Fruit fly (Drosophila melanogaster) whole organism, embryonic: ENCODE data around the gene CG32645.

Source experiments
- Atf6 ChIP-seq: fragments of 200-800 bp; sonication (Bioruptor generic); IDR thresholded peaks from 2 replicates; pipeline ENCODE4 v1.3.6; 2022; ENCODE audit warnings: missing biosample characterization, missing genetic modification characterization
- CG12104 ChIP-seq: fragments of 200-800 bp; sonication (Bioruptor generic); optimal IDR thresholded peaks from 3 replicates; lab custom pipeline; 2016; ENCODE audit warnings: missing biosample characterization, missing genetic modification characterization
- CG12942 ChIP-seq: fragments of 200-800 bp; sonication (Bioruptor generic); optimal IDR thresholded peaks from 3 replicates; lab custom pipeline; 2016; ENCODE audit warnings: missing biosample characterization, missing genetic modification characterization
- CG13123 ChIP-seq: fragments of 200-800 bp; sonication (Bioruptor generic); optimal IDR thresholded peaks from 2 replicates; lab custom pipeline; 2016; ENCODE audit warnings: missing biosample characterization, missing genetic modification characterization
- CG14860 ChIP-seq: fragments of 200-800 bp; sonication (Bioruptor generic); IDR thresholded peaks from 3 replicates; pipeline ENCODE4 v1.3.6; 2022; ENCODE audit warnings: missing biosample characterization, missing genetic modification characterization; ENCODE audit not compliant: partially characterized antibody
- CG14965 ChIP-seq: fragments of 200-800 bp; sonication (Bioruptor generic); optimal IDR thresholded peaks from 2 replicates; lab custom pipeline; 2016; ENCODE audit warnings: missing biosample characterization, missing genetic modification characterization, borderline replicate concordance
- CG15269 ChIP-seq: fragments of 200-800 bp; sonication (Bioruptor generic); optimal IDR thresholded peaks from 2 replicates; lab custom pipeline; 2018; ENCODE audit warnings: missing biosample characterization, mild to moderate bottlenecking, missing genetic modification characterization, moderate library complexity
- CG17385 ChIP-seq: fragments of 200-800 bp; sonication (Bioruptor generic); optimal IDR thresholded peaks from 3 replicates; lab custom pipeline; 2018; ENCODE audit warnings: missing biosample characterization, mild to moderate bottlenecking, missing genetic modification characterization
- CG17829 ChIP-seq: fragments of 200-800 bp; optimal IDR thresholded peaks from 2 replicates; lab custom pipeline; 2019; ENCODE audit warnings: missing biosample characterization, mild to moderate bottlenecking, missing genetic modification characterization, moderate library complexity
- CG18011 ChIP-seq: fragments of 200-800 bp; sonication (Bioruptor generic); optimal IDR thresholded peaks from 2 replicates; lab custom pipeline; 2017; ENCODE audit warnings: missing biosample characterization, missing genetic modification characterization, mild to moderate bottlenecking, moderate library complexity, missing genotype
- CG2129 ChIP-seq: fragments of 200-800 bp; sonication (Bioruptor generic); IDR thresholded peaks from 2 replicates; pipeline ENCODE4 v1.3.6; 2022; ENCODE audit warnings: missing biosample characterization, missing genetic modification characterization; ENCODE audit not compliant: partially characterized antibody
- CG2202 ChIP-seq: fragments of 200-800 bp; sonication (Bioruptor generic); optimal IDR thresholded peaks from 2 replicates; lab custom pipeline; 2018; ENCODE audit warnings: missing biosample characterization, mild to moderate bottlenecking, missing genetic modification characterization
- CG2875 ChIP-seq: fragments of 200-800 bp; sonication (Bioruptor generic); optimal IDR thresholded peaks from 2 replicates; lab custom pipeline; 2017; ENCODE audit warnings: missing biosample characterization, mild to moderate bottlenecking, missing genetic modification characterization, missing genetic modification reagents
- CG3281 ChIP-seq: fragments of 200-800 bp; sonication (Bioruptor generic); optimal IDR thresholded peaks from 3 replicates; lab custom pipeline; 2017; ENCODE audit warnings: missing biosample characterization, mild to moderate bottlenecking, missing genetic modification characterization
- CG34224 ChIP-seq: fragments of 200-800 bp; sonication (Bioruptor generic); IDR thresholded peaks from 3 replicates; pipeline ENCODE4 v1.3.6; 2022; ENCODE audit warnings: missing biosample characterization, missing genetic modification characterization; ENCODE audit not compliant: partially characterized antibody
- CG4424 ChIP-seq: fragments of 200-800 bp; sonication (Bioruptor generic); optimal IDR thresholded peaks from 3 replicates; lab custom pipeline; 2016; ENCODE audit warnings: missing biosample characterization, missing genetic modification characterization
- CG4820 ChIP-seq: fragments of 200-800 bp; sonication (Bioruptor generic); optimal IDR thresholded peaks from 3 replicates; lab custom pipeline; 2016; ENCODE audit warnings: missing biosample characterization, missing genetic modification characterization
- CG5180 ChIP-seq: fragments of 200-800 bp; sonication (Bioruptor generic); optimal IDR thresholded peaks from 3 replicates; lab custom pipeline; 2017; ENCODE audit warnings: missing biosample characterization, missing genetic modification characterization, mild to moderate bottlenecking, moderate library complexity, missing genetic modification reagents
- CG6175 ChIP-seq: fragments of 200-800 bp; sonication (Bioruptor generic); IDR thresholded peaks from 3 replicates; pipeline ENCODE4 v1.3.6; 2022; ENCODE audit warnings: missing biosample characterization, missing genetic modification characterization
- CG6254 ChIP-seq: fragments of 200-800 bp; sonication (Bioruptor generic); optimal IDR thresholded peaks from 3 replicates; lab custom pipeline; 2017; ENCODE audit warnings: mild to moderate bottlenecking, missing biosample characterization, missing genetic modification reagents, missing genetic modification characterization
- CG6689 ChIP-seq: fragments of 200-800 bp; sonication (Bioruptor generic); IDR thresholded peaks from 2 replicates; pipeline ENCODE4 v1.3.6; 2022; ENCODE audit warnings: missing biosample characterization, missing genetic modification characterization
- CG7987 ChIP-seq: fragments of 200-800 bp; sonication (Bioruptor generic); optimal IDR thresholded peaks from 2 replicates; lab custom pipeline; 2018; ENCODE audit warnings: missing biosample characterization, mild to moderate bottlenecking, missing genetic modification characterization, moderate library complexity
- CHES-1-like ChIP-seq: fragments of 200-800 bp; sonication (Bioruptor generic); optimal IDR thresholded peaks from 2 replicates; lab custom pipeline; 2016; ENCODE audit warnings: missing biosample characterization, missing genetic modification characterization
- Chrac-16 ChIP-seq: fragments of 200-800 bp; sonication (Bioruptor generic); optimal IDR thresholded peaks from 3 replicates; lab custom pipeline; 2016; ENCODE audit warnings: missing biosample characterization, missing genetic modification characterization
- Dad ChIP-seq: fragments of 200-800 bp; sonication (Bioruptor generic); optimal IDR thresholded peaks from 3 replicates; lab custom pipeline; 2016; ENCODE audit warnings: missing biosample characterization, missing genetic modification characterization
- Dip2 ChIP-seq: fragments of 200-800 bp; sonication (Bioruptor generic); IDR thresholded peaks from 2 replicates; pipeline ENCODE4 v1.3.6; 2022; ENCODE audit warnings: missing biosample characterization, missing genetic modification characterization
- Drgx ChIP-seq: fragments of 200-800 bp; sonication (Bioruptor generic); IDR thresholded peaks from 2 replicates; pipeline ENCODE4 v1.3.6; 2022; ENCODE audit warnings: missing biosample characterization, missing genetic modification characterization
- Ets97D ChIP-seq: fragments of 200-800 bp; sonication (Bioruptor generic); optimal IDR thresholded peaks from 3 replicates; lab custom pipeline; 2016; ENCODE audit warnings: missing biosample characterization, missing genetic modification characterization
- H2.0 ChIP-seq: fragments of 200-800 bp; sonication (Bioruptor generic); IDR thresholded peaks from 2 replicates; pipeline ENCODE4 v1.3.6; 2022; ENCODE audit warnings: missing biosample characterization, missing genetic modification characterization
- Hsf ChIP-seq: fragments of 200-800 bp; sonication (Bioruptor generic); optimal IDR thresholded peaks from 3 replicates; lab custom pipeline; 2016; ENCODE audit warnings: missing biosample characterization, missing genetic modification characterization
- Nf-YC ChIP-seq: fragments of 200-800 bp; optimal IDR thresholded peaks from 3 replicates; lab custom pipeline; 2019; ENCODE audit warnings: missing biosample characterization, mild to moderate bottlenecking, missing genetic modification characterization, moderate library complexity
- Poxn ChIP-seq: fragments of 200-800 bp; sonication (Bioruptor generic); IDR thresholded peaks from 2 replicates; pipeline ENCODE4 v1.3.6; 2022; ENCODE audit warnings: missing biosample characterization, missing genetic modification characterization
- Taf1 ChIP-seq: fragments of 200-800 bp; sonication (Bioruptor generic); IDR thresholded peaks from 2 replicates; pipeline ENCODE4 v1.3.6; 2022; ENCODE audit warnings: missing biosample characterization, missing genetic modification characterization
- Usf ChIP-seq: fragments of 200-800 bp; sonication (Bioruptor generic); optimal IDR thresholded peaks from 2 replicates; lab custom pipeline; 2017; ENCODE audit warnings: missing genotype, missing biosample characterization, missing genetic modification characterization
- Xrp1 ChIP-seq: fragments of 200-800 bp; sonication (Bioruptor generic); IDR thresholded peaks from 2 replicates; pipeline ENCODE4 v1.3.6; 2022; ENCODE audit warnings: missing biosample characterization, missing genetic modification characterization
- aop ChIP-seq: fragments of 200-800 bp; sonication (Bioruptor generic); IDR thresholded peaks from 2 replicates; pipeline ENCODE4 v1.3.6; 2022; ENCODE audit warnings: missing biosample characterization, missing genetic modification characterization
- bsh ChIP-seq, 2 experiments: fragments of 200-800 bp; sonication (Bioruptor generic); optimal IDR thresholded peaks; 2 replicates each; lab custom pipeline; 2017 to 2018; ENCODE audit warnings: mild to moderate bottlenecking in 2 of 2, missing biosample characterization in 2 of 2, missing genetic modification characterization in 2 of 2, moderate library complexity in 1 of 2
- cas ChIP-seq: fragments of 200-800 bp; sonication (Bioruptor generic); IDR thresholded peaks from 2 replicates; pipeline ENCODE4 v1.3.6; 2022; ENCODE audit warnings: missing biosample characterization, missing genetic modification characterization
- cato ChIP-seq: fragments of 200-800 bp; sonication (Bioruptor generic); optimal IDR thresholded peaks from 2 replicates; lab custom pipeline; 2016; ENCODE audit warnings: missing biosample characterization, missing genetic modification characterization, borderline replicate concordance
- crc ChIP-seq: fragments of 200-800 bp; sonication (Bioruptor generic); optimal IDR thresholded peaks from 2 replicates; lab custom pipeline; 2016; ENCODE audit warnings: missing biosample characterization, missing genetic modification characterization
- danr ChIP-seq: fragments of 200-800 bp; sonication (Bioruptor generic); IDR thresholded peaks from 2 replicates; pipeline ENCODE4 v1.3.6; 2022; ENCODE audit warnings: missing biosample characterization, missing genetic modification characterization
- eve ChIP-seq, 2 experiments: fragments of >200 bp; optimal IDR thresholded peaks; 2 replicates each; lab custom pipeline; 2017; ENCODE audit warnings: missing biosample characterization in 2 of 2, missing genetic modification characterization in 2 of 2
- exex ChIP-seq: fragments of 200-800 bp; sonication (Bioruptor generic); optimal IDR thresholded peaks from 4 replicates; lab custom pipeline; 2018; ENCODE audit warnings: missing biosample characterization, mild to moderate bottlenecking, missing genetic modification characterization, moderate library complexity
- fu2 ChIP-seq: fragments of 200-800 bp; sonication (Bioruptor generic); optimal IDR thresholded peaks from 2 replicates; lab custom pipeline; 2016; ENCODE audit warnings: missing biosample characterization, missing genetic modification characterization
- gsb-n ChIP-seq: fragments of 200-800 bp; sonication (Bioruptor generic); optimal IDR thresholded peaks from 3 replicates; lab custom pipeline; 2018; ENCODE audit warnings: missing biosample characterization, mild to moderate bottlenecking, missing genetic modification characterization
- lmd ChIP-seq: fragments of 200-800 bp; sonication (Bioruptor generic); IDR thresholded peaks from 2 replicates; pipeline ENCODE4 v1.3.6; 2022; ENCODE audit warnings: missing biosample characterization, missing genetic modification characterization
- nerfin-1 ChIP-seq: fragments of 200-800 bp; sonication (Bioruptor generic); optimal IDR thresholded peaks from 3 replicates; lab custom pipeline; 2019; ENCODE audit warnings: missing biosample characterization, mild to moderate bottlenecking, missing genetic modification characterization, moderate library complexity
- nmo ChIP-seq: fragments of 200-800 bp; sonication (Bioruptor generic); optimal IDR thresholded peaks from 2 replicates; lab custom pipeline; 2018; ENCODE audit warnings: missing biosample characterization, mild to moderate bottlenecking, missing genetic modification characterization, moderate library complexity
- psq ChIP-seq: fragments of 200-800 bp; sonication (Bioruptor generic); optimal IDR thresholded peaks from 2 replicates; lab custom pipeline; 2017; ENCODE audit warnings: missing biosample characterization, missing genetic modification characterization
- seq ChIP-seq: fragments of 200-800 bp; sonication (Bioruptor generic); IDR thresholded peaks from 2 replicates; pipeline ENCODE4 v1.3.6; 2022; ENCODE audit warnings: missing biosample characterization, missing genetic modification characterization
- vvl ChIP-seq: fragments of 200-800 bp; sonication (Bioruptor generic); IDR thresholded peaks from 2 replicates; pipeline ENCODE4 v1.3.6; 2022; ENCODE audit warnings: missing biosample characterization, missing genetic modification characterization

CG32645 gene

DNA sequence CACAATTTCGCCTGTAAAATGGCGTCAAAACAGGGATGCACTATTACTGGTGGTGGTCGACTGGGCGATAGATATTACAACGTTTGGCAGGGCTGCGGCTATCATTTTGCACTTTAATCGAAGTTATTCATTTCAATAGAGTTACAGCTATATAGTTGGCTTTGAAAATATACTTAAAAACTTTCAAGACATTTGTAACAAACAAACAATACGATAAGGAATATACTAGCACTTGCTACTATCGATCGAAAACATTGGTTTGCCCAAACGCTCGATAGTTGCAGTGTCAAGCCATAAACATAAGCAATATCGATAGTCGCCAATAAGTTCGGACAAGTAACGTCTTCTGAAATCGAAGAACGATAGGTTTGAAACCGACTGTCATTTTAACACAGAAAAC lies 20.5 kb downstream of the CG32645 start, which contains the start of the genes Bap60 and CG12096 (continued):
- TF ChIP-seq H2.0 (peak; percentile 30; the same call in 1 of the 2 replicates), CG5180 (peak; percentile 51), Hsf (GFP tag; lab: Kevin White, UChicago) (peak; percentile 78), Drgx (no peak), cas (GFP tag; lab: Robert Waterston, UW) (peak; percentile 39; the same call in 1 of the 2 replicates), CG2875 (no peak), CG34224 (GFP tag; lab: Robert Waterston, UW) (peak; percentile 89), lmd (GFP tag; lab: Robert Waterston, UW) (peak; percentile 68), CG4820 (GFP tag; lab: Kevin White, UChicago) (peak; percentile 65), CG4424 (GFP tag; lab: Kevin White, UChicago) (peak; percentile 51), CG6689 (GFP tag; lab: Robert Waterston, UW) (peak; percentile 68), CG15269 (peak; percentile 69), gsb-n (tag; lab: Kevin White, UChicago) (no peak), CG12104 (GFP tag; lab: Kevin White, UChicago) (peak; percentile 5), Dip2 (GFP tag; lab: Robert Waterston, UW) (no peak), bsh (GFP tag; optimal IDR thresholded peaks at IDR 0.05; lab: Kevin White, UChicago) (peak in 1 of 2 experiments; percentile 65), aop (no peak), danr (no peak), CG12942 (peak; percentile 72), CG13123 (peak; percentile 34), vvl (GFP tag; lab: Robert Waterston, UW) (peak; percentile 52; the same call in 1 of the 2 replicates), psq (GFP tag; lab: Kevin White, UChicago) (peak; percentile 30), Taf1 (no peak), Usf (peak; percentile 56), CG18011 (GFP tag; lab: Kevin White, UChicago) (peak; percentile 68), Atf6 (GFP tag; lab: Robert Waterston, UW) (peak; percentile 26; the same call in 1 of the 2 replicates), CHES-1-like (GFP tag; lab: Kevin White, UChicago) (peak; percentile 90), CG2202 (tag; lab: Kevin White, UChicago) (peak; percentile 46), CG7987 (GFP tag; lab: Kevin White, UChicago) (peak; percentile 28), CG3281 (no peak), Xrp1 (GFP tag; lab: Robert Waterston, UW) (peak; percentile 47; the same call in 1 of the 2 replicates), CG17385 (peak; percentile 61), CG2129 (GFP tag; lab: Robert Waterston, UW) (peak; percentile 94), CG6175 (no peak), crc (GFP tag; lab: Kevin White, UChicago) (peak; percentile 44), CG17829 (tag; lab: Kevin White, UChicago) (peak; percentile 79), nmo (GFP tag; lab: Kevin White, UChicago) (peak; percentile 90), Ets97D (GFP tag; lab: Kevin White, UChicago) (peak; percentile 87), CG6254 (GFP tag; lab: Kevin White, UChicago) (peak; percentile 43), eve (GFP tag; optimal IDR thresholded peaks at IDR 0.05; lab: Kevin White, UChicago) (no peak), nerfin-1 (tag; lab: Kevin White, UChicago) (peak; percentile 70), CG14860 (GFP tag; lab: Robert Waterston, UW) (peak; percentile 94), seq (GFP tag; lab: Robert Waterston, UW) (no peak), Poxn (no peak), CG14965 (GFP tag; lab: Kevin White, UChicago) (no peak), cato (GFP tag; lab: Kevin White, UChicago) (peak; percentile 25), fu2 (peak; percentile 88), Dad (GFP tag; lab: Kevin White, UChicago) (peak; percentile 72), exex (no peak), Nf-YC (peak; percentile 76), Chrac-16 (peak; percentile 62)
